Fruit fly (Drosophila melanogaster) whole organism, adult: ENCODE measurements around the gene CG43220.

Experiments
- CG1620 ChIP-seq: fragments of 200-800 bp; sonication (Bioruptor generic); optimal IDR thresholded peaks from 2 replicates; lab custom pipeline; 2016; ENCODE audit warnings: missing biosample characterization, missing genetic modification characterization
- CG33017 ChIP-seq: fragments of 200-800 bp; sonication (Bioruptor generic); optimal IDR thresholded peaks from 2 replicates; lab custom pipeline; 2018; ENCODE audit warnings: missing biosample characterization, mild to moderate bottlenecking, missing genetic modification characterization, moderate library complexity
- Clk ChIP-seq: fragments of 200-800 bp; sonication (Bioruptor generic); optimal IDR thresholded peaks from 2 replicates; lab custom pipeline; 2017; ENCODE audit warnings: missing biosample characterization, missing genetic modification characterization
- Crg-1 ChIP-seq: fragments of 200-800 bp; sonication (Bioruptor generic); optimal IDR thresholded peaks from 2 replicates; lab custom pipeline; 2016; ENCODE audit warnings: missing biosample characterization, missing genetic modification characterization
- Hr96 ChIP-seq: fragments of 200-800 bp; sonication (Bioruptor generic); optimal IDR thresholded peaks from 2 replicates; lab custom pipeline; 2016; ENCODE audit warnings: missing biosample characterization, missing genetic modification characterization
- cic ChIP-seq: fragments of 200-800 bp; sonication (Bioruptor generic); optimal IDR thresholded peaks from 2 replicates; lab custom pipeline; 2017; ENCODE audit warnings: missing biosample characterization, mild to moderate bottlenecking, missing genetic modification characterization, moderate library complexity
- ovo ChIP-seq: fragments of 200-800 bp; sonication (Bioruptor generic); optimal IDR thresholded peaks from 2 replicates; lab custom pipeline; 2016; ENCODE audit warnings: missing biosample characterization, missing genetic modification characterization

- TF ChIP-seq CG1620 (GFP tag; lab: Kevin White, UChicago) (no peak), CG33017 (tag; lab: Kevin White, UChicago) (no peak), Clk (no peak), Hr96 (GFP tag; lab: Kevin White, UChicago) (no peak), cic (GFP tag; lab: Kevin White, UChicago) (no peak), ovo (no peak), Crg-1 (GFP tag; lab: Kevin White, UChicago) (no peak)
These were observed 42.7 kb downstream of the CG43220 start, which contains the start of gene CG15144 for dm6 chr2L:17529022-17529421.
